Worm (Caenorhabditis elegans): Measurements from ENCODE around the gene smc-6.
A peak's percentile ranks its signal among the peaks of the same experiment; 100 is the strongest.

Gene smc-6

ce11 chrII:11578327-11578726, at the start of gene smc-6:
TSS of gene smc-6 (plus strand) at chrII:11578716.
- TF ChIP-seq dao-5 (tag; optimal IDR thresholded peaks at IDR 0.05) (no peak), W03F9.2 (tag; optimal IDR thresholded peaks at IDR 0.05) (no peak), him-1 (tag; optimal IDR thresholded peaks at IDR 0.05) (no peak)

ce11 chrII:11533716-11534115, 44.8 kb upstream of the smc-6 start, which contains the start of gene mdt-8:
TSS of gene mdt-8 (minus strand) at chrII:11533816.
- TF ChIP-seq W03F9.2 (tag; optimal IDR thresholded peaks at IDR 0.05) (no peak), dao-5 (tag; optimal IDR thresholded peaks at IDR 0.05) (no peak), him-1 (tag; optimal IDR thresholded peaks at IDR 0.05) (no peak)

- TF ChIP-seq W03F9.2 (tag; optimal IDR thresholded peaks at IDR 0.05) (peak; percentile 57), him-1 (tag; optimal IDR thresholded peaks at IDR 0.05) (peak; percentile 62)
Measured at ce11 chrII:11534429-11535099, 44.0 kb upstream of the smc-6 start, which contains the start of gene Y62F5A.12. TSS of gene Y62F5A.12 (minus strand) at chrII:11534479.

- TF ChIP-seq him-1 (tag; optimal IDR thresholded peaks at IDR 0.05) = no peak
- TF ChIP-seq dao-5 (tag; optimal IDR thresholded peaks at IDR 0.05) = no peak
- no peak for TF ChIP-seq W03F9.2 (tag; optimal IDR thresholded peaks at IDR 0.05)
Measured at ce11 chrII:11535429-11535828, 43.1 kb upstream of the smc-6 start.

- no peak for TF ChIP-seq him-1 (tag; optimal IDR thresholded peaks at IDR 0.05)
- no peak for TF ChIP-seq W03F9.2 (tag; optimal IDR thresholded peaks at IDR 0.05)
- TF ChIP-seq dao-5 (tag; optimal IDR thresholded peaks at IDR 0.05) = no peak
Measured at ce11 chrII:11535924-11536323, 42.6 kb upstream of the smc-6 start.

ce11 chrII:11536505-11536904, 42.0 kb upstream of the smc-6 start:
- TF ChIP-seq him-1 (tag; optimal IDR thresholded peaks at IDR 0.05) = no peak
- TF ChIP-seq dao-5 (tag; optimal IDR thresholded peaks at IDR 0.05) = no peak
- no peak for TF ChIP-seq W03F9.2 (tag; optimal IDR thresholded peaks at IDR 0.05)

- TF ChIP-seq him-1 (tag; optimal IDR thresholded peaks at IDR 0.05) = no peak
- no peak for TF ChIP-seq dao-5 (tag; optimal IDR thresholded peaks at IDR 0.05)
- no peak for TF ChIP-seq W03F9.2 (tag; optimal IDR thresholded peaks at IDR 0.05)
Measured at ce11 chrII:11537115-11537514, 41.4 kb upstream of the smc-6 start.

ce11 chrII:11537606-11538016, 40.9 kb upstream of the smc-6 start:
- TF ChIP-seq W03F9.2 (tag; optimal IDR thresholded peaks at IDR 0.05) (no peak), dao-5 (tag; optimal IDR thresholded peaks at IDR 0.05) (no peak), him-1 (tag; optimal IDR thresholded peaks at IDR 0.05) (no peak)

- TF ChIP-seq dao-5 (tag; optimal IDR thresholded peaks at IDR 0.05) (no peak), W03F9.2 (tag; optimal IDR thresholded peaks at IDR 0.05) (no peak), him-1 (tag; optimal IDR thresholded peaks at IDR 0.05) (no peak)
Measured at ce11 chrII:11538741-11539140, 39.8 kb upstream of the smc-6 start, which contains the start of gene Y62F5A.9. TSS of gene Y62F5A.9 (minus strand) at chrII:11538841.

ce11 chrII:11542385-11542784, 36.1 kb upstream of the smc-6 start, which contains the start of gene gtf-2E2:
TSS of gene gtf-2E2 (minus strand) at chrII:11542495.
- no peak for TF ChIP-seq dao-5 (tag; optimal IDR thresholded peaks at IDR 0.05)

ce11 chrII:11542958-11543357, 35.6 kb upstream of the smc-6 start:
- TF ChIP-seq him-1 (tag; optimal IDR thresholded peaks at IDR 0.05) (no peak), W03F9.2 (tag; optimal IDR thresholded peaks at IDR 0.05) (no peak), dao-5 (tag; optimal IDR thresholded peaks at IDR 0.05) (no peak)

ce11 chrII:11544714-11545113, 33.8 kb upstream of the smc-6 start, which contains the start of gene F54D5.9:
TSS of gene F54D5.9 (minus strand) at chrII:11544828.
- TF ChIP-seq him-1 (tag; optimal IDR thresholded peaks at IDR 0.05) = no peak
- TF ChIP-seq W03F9.2 (tag; optimal IDR thresholded peaks at IDR 0.05) = no peak
- TF ChIP-seq dao-5 (tag; optimal IDR thresholded peaks at IDR 0.05) = no peak

ce11 chrII:11545299-11545951, 33.1 kb upstream of the smc-6 start, which contains the start of gene dnj-13:
TSS of gene dnj-13 (plus strand) at chrII:11545701.
- TF ChIP-seq him-1 (tag; optimal IDR thresholded peaks at IDR 0.05) (peak; percentile 73), dao-5 (tag; optimal IDR thresholded peaks at IDR 0.05) (peak; percentile 36), W03F9.2 (tag; optimal IDR thresholded peaks at IDR 0.05) (peak; percentile 83)

- TF ChIP-seq W03F9.2 (tag; optimal IDR thresholded peaks at IDR 0.05) = no peak
- no peak for TF ChIP-seq dao-5 (tag; optimal IDR thresholded peaks at IDR 0.05)
- no peak for TF ChIP-seq him-1 (tag; optimal IDR thresholded peaks at IDR 0.05)
Measured at ce11 chrII:11545952-11546325, 32.6 kb upstream of the smc-6 start.
